Worm (Caenorhabditis elegans): ENCODE measurements around the gene eak-7.

DNA sequence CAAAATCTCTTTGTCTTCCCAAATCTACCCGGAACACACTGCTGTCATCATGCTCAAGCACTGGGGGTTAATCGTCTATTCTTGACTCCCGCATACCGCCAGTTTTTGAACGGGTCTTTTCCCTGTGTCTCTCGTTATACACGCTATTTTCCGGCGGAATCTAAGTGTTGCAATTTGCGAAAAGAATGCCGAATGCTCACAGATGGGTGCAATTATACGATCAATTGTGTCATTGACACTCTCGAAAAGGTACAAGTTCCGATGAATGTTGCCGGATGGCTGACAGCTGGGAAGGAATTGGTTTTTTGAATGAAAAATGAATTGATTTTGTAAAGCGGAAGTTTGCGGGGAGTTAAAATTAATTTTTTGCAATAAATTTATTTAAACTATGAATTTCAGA, 13.8 kb downstream of the eak-7 start:
- TF ChIP-seq klf-2 (GFP tag; conservative IDR thresholded peaks at IDR 0.05) = no peak
- no peak for TF ChIP-seq ztf-29 (GFP tag; IDR thresholded peaks at IDR 0.05)
- no peak for TF ChIP-seq cog-1 (tag; optimal IDR thresholded peaks at IDR 0.05)
- TF ChIP-seq flt-1 (GFP tag; IDR thresholded peaks at IDR 0.05) = no peak
- TF ChIP-seq tab-1 (GFP tag; IDR thresholded peaks at IDR 0.05) = no peak

Data from whole organism, midembryonic.